Worm (Caenorhabditis elegans) whole organism, young adult: Measurements from ENCODE around the gene R08C7.1.

ENCODE experiments used
- B0019.2 ChIP-seq: fragments of 200-800 bp; sonication (Bioruptor generic); conservative IDR thresholded peaks from 2 replicates; pipeline ENCODE4 v1.3.6; 2022; ENCODE audit warnings: missing genetic modification reagents, missing genetic modification characterization, missing compliant biosample characterization
- C06A6.2 ChIP-seq: fragments of 200-800 bp; sonication (Bioruptor generic); conservative IDR thresholded peaks from 2 replicates; pipeline ENCODE4 v1.3.6; 2022; ENCODE audit warnings: missing genetic modification characterization, missing compliant biosample characterization
- C17E4.6 ChIP-seq: fragments of 200-800 bp; sonication (Bioruptor generic); IDR thresholded peaks from 2 replicates; pipeline ENCODE4 v1.3.6; 2022; ENCODE audit warnings: missing genetic modification reagents, missing genetic modification characterization, missing compliant biosample characterization
- F22D6.2 ChIP-seq: sonication (generic microtip); optimal IDR thresholded peaks from 2 replicates; lab custom pipeline; 2016; ENCODE audit warnings: mild to moderate bottlenecking, missing genetic modification characterization, missing compliant biosample characterization
- F52B5.7 ChIP-seq: sonication (generic microtip); optimal IDR thresholded peaks from 2 replicates; lab custom pipeline; 2016; ENCODE audit warnings: mild to moderate bottlenecking, missing genetic modification characterization, missing compliant biosample characterization
- F57A8.1 ChIP-seq: fragments of 200-800 bp; sonication (Bioruptor generic); optimal IDR thresholded peaks from 2 replicates; lab custom pipeline; 2018; ENCODE audit warnings: mild to moderate bottlenecking, missing genetic modification characterization, moderate library complexity, missing compliant biosample characterization
- Y79H2A.3 ChIP-seq: fragments of 200-800 bp; sonication (Bioruptor generic); conservative IDR thresholded peaks from 2 replicates; pipeline ENCODE4 v1.3.6; 2022; ENCODE audit warnings: missing genetic modification reagents, missing genetic modification characterization, missing compliant biosample characterization
- atf-7 ChIP-seq: sonication (generic microtip); optimal IDR thresholded peaks from 2 replicates; lab custom pipeline; 2017; ENCODE audit warnings: mild to moderate bottlenecking, missing genetic modification characterization, missing compliant biosample characterization
- attf-6 ChIP-seq: fragments of 200-800 bp; sonication (Bioruptor generic); IDR thresholded peaks from 2 replicates; pipeline ENCODE4 v1.3.6; 2022; ENCODE audit warnings: missing genetic modification reagents, missing genetic modification characterization, missing compliant biosample characterization
- bed-1 ChIP-seq: fragments of 200-800 bp; sonication (Bioruptor generic); IDR thresholded peaks from 2 replicates; pipeline ENCODE4 v1.3.6; 2022; ENCODE audit warnings: missing genetic modification reagents, missing genetic modification characterization, missing compliant biosample characterization
- bed-2 ChIP-seq: fragments of 200-800 bp; sonication (Bioruptor generic); IDR thresholded peaks from 2 replicates; pipeline ENCODE4 v1.3.6; 2022; ENCODE audit warnings: missing genetic modification reagents, missing genetic modification characterization, missing compliant biosample characterization
- chd-7 ChIP-seq: sonication (generic microtip); optimal IDR thresholded peaks from 2 replicates; lab custom pipeline; 2016; ENCODE audit warnings: mild to moderate bottlenecking, missing genetic modification characterization, moderate library complexity, missing compliant biosample characterization
- die-1 ChIP-seq: sonication (generic microtip); optimal IDR thresholded peaks from 2 replicates; lab custom pipeline; 2016; ENCODE audit warnings: missing genotype, mild to moderate bottlenecking, missing genetic modification characterization, missing compliant biosample characterization
- dox-1 ChIP-seq: fragments of 200-800 bp; sonication (Bioruptor generic); IDR thresholded peaks from 2 replicates; pipeline ENCODE4 v1.3.6; 2022; ENCODE audit warnings: missing genetic modification reagents, missing genetic modification characterization, missing compliant biosample characterization
- dpff-1 ChIP-seq: sonication (generic microtip); optimal IDR thresholded peaks from 2 replicates; lab custom pipeline; 2017; ENCODE audit warnings: mild to moderate bottlenecking, missing genetic modification characterization, missing compliant biosample characterization
- ets-4 ChIP-seq: fragments of 200-800 bp; sonication (Bioruptor generic); optimal IDR thresholded peaks from 2 replicates; lab custom pipeline; 2018; ENCODE audit warnings: mild to moderate bottlenecking, missing genetic modification characterization, missing compliant biosample characterization
- him-1 ChIP-seq: sonication (generic microtip); optimal IDR thresholded peaks from 2 replicates; lab custom pipeline; 2016; ENCODE audit warnings: missing genotype, missing genetic modification reagents, missing genetic modification characterization, missing compliant biosample characterization
- hsf-1 ChIP-seq: fragments of 200-800 bp; sonication (Bioruptor generic); IDR thresholded peaks from 2 replicates; pipeline ENCODE4 v1.3.6; 2022; ENCODE audit warnings: missing genetic modification reagents, missing genetic modification characterization, missing compliant biosample characterization
- let-526 ChIP-seq: fragments of 200-800 bp; sonication (Bioruptor generic); IDR thresholded peaks from 2 replicates; pipeline ENCODE4 v1.3.6; 2022; ENCODE audit warnings: missing genetic modification reagents, missing genetic modification characterization, missing compliant biosample characterization
- lin-35 ChIP-seq, 3 experiments: fragments of 150-350 bp in 2 of 3; sonication (generic microtip) in 1 of 3; optimal IDR thresholded peaks; 2 replicates each; lab custom pipeline; 2014 to 2018; ENCODE audit warnings: missing biosample characterization in 3 of 3, missing genetic modification characterization in 3 of 3, missing genetic modification reagents in 3 of 3
- lsl-1 ChIP-seq: fragments of 200-800 bp; sonication (Bioruptor generic); optimal IDR thresholded peaks from 2 replicates; lab custom pipeline; 2018; ENCODE audit warnings: mild to moderate bottlenecking, missing genetic modification characterization, moderate library complexity, missing compliant biosample characterization
- lsy-27 ChIP-seq: sonication (generic microtip); optimal IDR thresholded peaks from 2 replicates; lab custom pipeline; 2017; ENCODE audit warnings: missing genetic modification characterization, mild to moderate bottlenecking, missing compliant biosample characterization, antibody characterized with exemption, missing genotype, borderline replicate concordance; ENCODE audit not compliant: insufficient read depth
- madf-8 ChIP-seq: fragments of 200-800 bp; sonication (Bioruptor generic); conservative IDR thresholded peaks from 2 replicates; pipeline ENCODE4 v1.3.6; 2022; ENCODE audit warnings: missing genetic modification reagents, missing genetic modification characterization, missing compliant biosample characterization
- mcd-1 ChIP-seq: fragments of 200-800 bp; sonication (Bioruptor generic); IDR thresholded peaks from 2 replicates; pipeline ENCODE4 v1.3.6; 2022; ENCODE audit warnings: missing genetic modification reagents, missing genetic modification characterization, missing compliant biosample characterization
- nfyb-1 ChIP-seq: fragments of 200-800 bp; sonication (Bioruptor generic); IDR thresholded peaks from 2 replicates; pipeline ENCODE4 v1.3.6; 2022; ENCODE audit warnings: missing genetic modification reagents, missing genetic modification characterization, missing compliant biosample characterization
- nhr-90 ChIP-seq: sonication (generic microtip); optimal IDR thresholded peaks from 2 replicates; lab custom pipeline; 2016; ENCODE audit warnings: missing genotype, mild to moderate bottlenecking, missing genetic modification characterization, missing compliant biosample characterization
- pha-4 ChIP-seq: fragments of 150-350 bp; sonication (generic microtip); optimal IDR thresholded peaks from 2 replicates; lab custom pipeline; 2014; ENCODE audit warnings: missing biosample characterization, missing genetic modification reagents, missing genetic modification characterization
- snpc-1.3 ChIP-seq: sonication (generic microtip); optimal IDR thresholded peaks from 2 replicates; lab custom pipeline; 2017; ENCODE audit warnings: missing genetic modification characterization, mild to moderate bottlenecking, missing compliant biosample characterization, antibody characterized with exemption, moderate library complexity, missing genotype, missing genetic modification reagents; ENCODE audit not compliant: insufficient read depth
- snpc-3.4 ChIP-seq: sonication (generic microtip); optimal IDR thresholded peaks from 2 replicates; lab custom pipeline; 2017; ENCODE audit warnings: missing genetic modification characterization, mild to moderate bottlenecking, missing compliant biosample characterization, antibody characterized with exemption, moderate library complexity, missing genotype, missing genetic modification reagents
- snpc-4 ChIP-seq, 5 experiments: fragments of 150-350 bp in 1 of 5; sonication (generic microtip) in 4 of 5; optimal IDR thresholded peaks; 2 replicates each; lab custom pipeline; 2014 to 2018; ENCODE audit warnings: missing genetic modification characterization in 5 of 5, missing biosample characterization in 3 of 5, antibody characterized with exemption in 2 of 5, mild to moderate bottlenecking in 2 of 5, missing compliant biosample characterization in 2 of 5, missing genotype in 2 of 5, moderate library complexity in 2 of 5, missing genetic modification reagents in 1 of 5
- tbp1 ChIP-seq: fragments of 200-800 bp; sonication (Bioruptor generic); optimal IDR thresholded peaks from 2 replicates; lab custom pipeline; 2018; ENCODE audit warnings: mild to moderate bottlenecking, missing genetic modification characterization, missing compliant biosample characterization
- zfh-2 ChIP-seq: fragments of 200-800 bp; sonication (Bioruptor generic); conservative IDR thresholded peaks from 2 replicates; pipeline ENCODE4 v1.3.6; 2022; ENCODE audit warnings: missing genetic modification reagents, missing genetic modification characterization, missing compliant biosample characterization
- ztf-18 ChIP-seq: sonication (generic microtip); optimal IDR thresholded peaks from 2 replicates; lab custom pipeline; 2016; ENCODE audit warnings: missing genotype, mild to moderate bottlenecking, missing genetic modification characterization, missing compliant biosample characterization

The R08C7.1 gene

ce11 chrIV:4408714-4409113 is 43.0 kb upstream of the R08C7.1 start (continued):
- no peak for TF ChIP-seq madf-8 (GFP tag; lab: Robert Waterston, UW)
- peak; percentile 6 for TF ChIP-seq tbp1 (GFP tag; lab: Kevin White, UChicago)
- TF ChIP-seq C17E4.6, result no peak

ce11 chrIV:4410526-4410925 is 41.1 kb upstream of the R08C7.1 start:
- TF ChIP-seq him-1 (tag; lab: Kevin White, UChicago) (no peak), let-526 (GFP tag; lab: Robert Waterston, UW) (no peak), pha-4 (tag; lab: Kevin White, UChicago) (no peak), dpff-1 (no peak), attf-6 (GFP tag; lab: Robert Waterston, UW) (no peak), bed-2 (no peak), nfyb-1 (GFP tag; lab: Robert Waterston, UW) (no peak)

- TF ChIP-seq F22D6.2 (tag; lab: Kevin White, UChicago) (no peak), lsl-1 (no peak), lsy-27 (no peak), dpff-1 (no peak), die-1 (tag; lab: Kevin White, UChicago) (no peak), C06A6.2 (GFP tag; lab: Robert Waterston, UW) (no peak), F57A8.1 (GFP tag; lab: Kevin White, UChicago) (no peak), chd-7 (no peak), C17E4.6 (no peak), ets-4 (GFP tag; lab: Kevin White, UChicago) (no peak), lin-35 (GFP tag; optimal IDR thresholded peaks at IDR 0.05; lab: Kevin White, UChicago) (no peak), snpc-4 (GFP tag; optimal IDR thresholded peaks at IDR 0.05; lab: Kevin White, UChicago) (no peak), snpc-4 (tag; optimal IDR thresholded peaks at IDR 0.05; lab: Kevin White, UChicago) (no peak), snpc-3.4 (no peak)
- TF ChIP-seq, all 124 proteins: peak for 0
Observed at ce11 chrIV:4411311-4411947, 40.2 kb upstream of the R08C7.1 start.

- TF ChIP-seq mcd-1 (GFP tag; lab: Robert Waterston, UW), result 0 out of 2 replicates have a peak, but pooled peaks have one; percentile 6
- no peak for TF ChIP-seq nhr-90 (tag; lab: Kevin White, UChicago)
- TF ChIP-seq Y79H2A.3 (GFP tag; lab: Robert Waterston, UW), result 0 out of 2 replicates have a peak, but pooled peaks have one; percentile 58
- no peak for TF ChIP-seq let-526 (GFP tag; lab: Robert Waterston, UW)
- no peak for TF ChIP-seq bed-1 (GFP tag; lab: Robert Waterston, UW)
- TF ChIP-seq zfh-2 (GFP tag; lab: Robert Waterston, UW), result peak; percentile 69
- no peak for TF ChIP-seq B0019.2 (GFP tag; lab: Robert Waterston, UW)
Observed at ce11 chrIV:4411948-4412335, 39.7 kb upstream of the R08C7.1 start.

ce11 chrIV:4413114-4413513 is 38.6 kb upstream of the R08C7.1 start:
- TF ChIP-seq atf-7 (tag; lab: Kevin White, UChicago) (peak; percentile 15), bed-1 (GFP tag; lab: Robert Waterston, UW) (no peak), snpc-1.3 (tag; lab: Kevin White, UChicago) (no peak), hsf-1 (0 out of 2 replicates have a peak, but pooled peaks have one; percentile 22), chd-7 (peak; percentile 46), ztf-18 (tag; lab: Kevin White, UChicago) (no peak), F52B5.7 (peak; percentile 23), zfh-2 (GFP tag; lab: Robert Waterston, UW) (0 out of 2 replicates have a peak, but pooled peaks have one; percentile 35), him-1 (tag; lab: Kevin White, UChicago) (no peak), dox-1 (GFP tag; lab: Robert Waterston, UW) (peak; percentile 33; the same call in 1 of the 2 replicates), lsl-1 (no peak), C06A6.2 (GFP tag; lab: Robert Waterston, UW) (no peak)
